Fruit fly (Drosophila melanogaster): ENCODE measurements around the gene CG9213.
A peak's percentile ranks its signal among the peaks of the same experiment; 100 is the strongest.

CG9213 gene

DNA sequence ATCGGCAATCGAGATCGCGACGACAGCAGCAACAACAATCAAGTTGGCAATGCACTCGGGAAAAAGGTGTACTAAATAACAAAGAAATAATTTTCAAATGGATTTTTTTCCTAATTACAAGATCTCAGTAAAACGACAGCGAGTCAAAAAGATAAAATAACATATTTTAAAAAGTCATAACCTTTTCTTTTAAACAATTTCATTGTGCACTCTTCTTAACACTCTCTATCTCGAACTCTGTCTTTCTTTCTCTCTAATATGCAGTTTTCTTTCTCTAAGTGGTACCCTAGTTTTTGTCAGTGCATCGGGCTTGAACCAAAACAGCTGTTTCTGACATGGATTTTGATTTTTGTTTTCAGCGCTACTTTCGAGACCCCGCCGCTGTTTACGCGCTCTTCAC, 25.3 kb downstream of the CG9213 start (continued):
- TF ChIP-seq ci (GFP tag; IDR thresholded peaks at IDR 0.05) (peak; percentile 64; the same call in 1 of the 3 replicates), oc (tag; optimal IDR thresholded peaks at IDR 0.05) (no peak), Meics (GFP tag; optimal IDR thresholded peaks at IDR 0.05) (peak; percentile 83), CG14965 (GFP tag; optimal IDR thresholded peaks at IDR 0.05; ENCODE audit: borderline replicate concordance) (no peak), CG8478 (optimal IDR thresholded peaks at IDR 0.05) (no peak), org-1 (GFP tag; optimal IDR thresholded peaks at IDR 0.05) (peak; percentile 64), ttk (GFP tag; IDR thresholded peaks at IDR 0.05) (peak; percentile 77), schlank (tag; optimal IDR thresholded peaks at IDR 0.05) (no peak), jing (GFP tag; optimal IDR thresholded peaks at IDR 0.05) (peak; percentile 3), tio (GFP tag; optimal IDR thresholded peaks at IDR 0.05) (peak; percentile 68), GATAe (GFP tag; conservative IDR thresholded peaks at IDR 0.05) (no peak), E2f2 (GFP tag; IDR thresholded peaks at IDR 0.05) (peak; percentile 52; the same call in 1 of the 2 replicates), CG1792 (GFP tag; optimal IDR thresholded peaks at IDR 0.05) (peak; percentile 50), Doc2 (GFP tag; IDR thresholded peaks at IDR 0.05) (peak; percentile 51), sima (GFP tag; optimal IDR thresholded peaks at IDR 0.05) (no peak), CG18011 (GFP tag; optimal IDR thresholded peaks at IDR 0.05) (peak; percentile 42), Dll (GFP tag; IDR thresholded peaks at IDR 0.05; ENCODE audit: partially characterized antibody) (no peak), CG3847 (GFP tag; IDR thresholded peaks at IDR 0.05) (peak; percentile 69), Awh (GFP tag; IDR thresholded peaks at IDR 0.05) (0 out of 2 replicates have a peak, but pooled peaks have one; percentile 11), CG1602 (GFP tag; optimal IDR thresholded peaks at IDR 0.05) (peak; percentile 56), Spps (tag; optimal IDR thresholded peaks at IDR 0.05) (no peak), mirr (GFP tag; optimal IDR thresholded peaks at IDR 0.05) (no peak), inv (GFP tag; IDR thresholded peaks at IDR 0.05; ENCODE audit: partially characterized antibody) (no peak), CG2199 (GFP tag; IDR thresholded peaks at IDR 0.05) (no peak), Asciz (GFP tag; optimal IDR thresholded peaks at IDR 0.05) (peak; percentile 58), CG10462 (GFP tag; optimal IDR thresholded peaks at IDR 0.05) (peak; percentile 29), Gug (GFP tag; IDR thresholded peaks at IDR 0.05) (peak; percentile 55; the same call in 3 of the 4 replicates), Hand (GFP tag; optimal IDR thresholded peaks at IDR 0.05) (peak; percentile 44), CG2116 (GFP tag; optimal IDR thresholded peaks at IDR 0.05) (peak; percentile 34), vnd (GFP tag; IDR thresholded peaks at IDR 0.05; ENCODE audit: partially characterized antibody) (no peak), pita (GFP tag; optimal IDR thresholded peaks at IDR 0.05) (no peak), CG2120 (GFP tag; optimal IDR thresholded peaks at IDR 0.05) (peak; percentile 81), CG7745 (tag; optimal IDR thresholded peaks at IDR 0.05) (no peak), sna (GFP tag; IDR thresholded peaks at IDR 0.05; ENCODE audit: partially characterized antibody) (no peak), Fer1 (GFP tag; optimal IDR thresholded peaks at IDR 0.05) (peak; percentile 73), CG31441 (GFP tag; IDR thresholded peaks at IDR 0.05) (peak; percentile 84), fd64A (GFP tag; optimal IDR thresholded peaks at IDR 0.05) (peak; percentile 3), Dad (GFP tag; optimal IDR thresholded peaks at IDR 0.05) (peak; percentile 23), CG43689 (GFP tag; IDR thresholded peaks at IDR 0.05) (peak; percentile 39; the same call in 1 of the 2 replicates), Stat92E (GFP tag; optimal IDR thresholded peaks at IDR 0.05) (no peak), dati (GFP tag; IDR thresholded peaks at IDR 0.05) (0 out of 2 replicates have a peak, but pooled peaks have one; percentile 6), CG10979 (tag; optimal IDR thresholded peaks at IDR 0.05) (peak; percentile 72), NFAT (GFP tag; IDR thresholded peaks at IDR 0.05) (peak; percentile 29; the same call in 1 of the 2 replicates), lab (GFP tag; optimal IDR thresholded peaks at IDR 0.05) (peak; percentile 86), CG4328 (GFP tag; optimal IDR thresholded peaks at IDR 0.05) (peak; percentile 23), Chrac-16 (GFP tag; optimal IDR thresholded peaks at IDR 0.05) (peak; percentile 70), CG32532 (GFP tag; IDR thresholded peaks at IDR 0.05) (peak; percentile 86), B-H1 (GFP tag; IDR thresholded peaks at IDR 0.05) (peak; percentile 57; the same call in 2 of the 3 replicates), Ets65A (GFP tag) (peak; percentile 96), lov (optimal IDR thresholded peaks at IDR 0.05) (no peak), lov (GFP tag; IDR thresholded peaks at IDR 0.05) (no peak)
